Worm (Caenorhabditis elegans): ENCODE measurements around the gene Y94H6A.7.
A peak's percentile ranks its signal among the peaks of the same experiment; 100 is the strongest.

Gene Y94H6A.7

DNA sequence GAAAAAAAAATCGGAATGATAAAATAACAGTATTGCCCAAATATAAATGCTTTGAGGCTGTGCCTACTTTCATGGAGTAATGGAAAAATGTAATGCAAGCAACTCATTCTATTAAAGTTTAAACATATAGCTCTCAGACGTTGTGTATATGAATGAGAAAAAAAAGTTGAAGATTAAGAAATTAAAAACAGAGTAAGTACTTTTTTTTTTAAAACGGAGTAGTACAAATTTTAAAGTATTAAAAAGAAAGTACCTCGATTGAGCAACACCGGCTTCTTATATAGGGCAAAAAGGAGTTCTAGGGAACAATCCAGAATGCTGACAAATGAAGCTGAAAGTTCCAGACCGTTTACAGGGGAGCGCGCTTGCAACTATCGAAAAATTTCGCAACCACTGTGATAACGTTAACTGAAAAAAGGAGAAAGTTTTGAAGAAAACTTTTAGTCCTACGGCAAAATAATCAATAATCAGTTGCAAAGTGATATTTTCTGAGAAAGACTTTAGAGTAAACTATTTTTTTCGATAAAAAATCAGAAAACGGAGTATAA is 5.2 kb downstream of the Y94H6A.7 start (continued):
- TF ChIP-seq hlh-11 (tag; optimal IDR thresholded peaks at IDR 0.05) (peak; percentile 31), egl-43 (GFP tag; IDR thresholded peaks at IDR 0.05) (no peak), nhr-10 (tag; optimal IDR thresholded peaks at IDR 0.05) (no peak), F37D6.2 (tag; optimal IDR thresholded peaks at IDR 0.05) (no peak), D1046.2 (GFP tag; IDR thresholded peaks at IDR 0.05) (no peak), Y48G9A.11 (GFP tag; IDR thresholded peaks at IDR 0.05) (no peak), nhr-77 (tag; optimal IDR thresholded peaks at IDR 0.05) (peak; percentile 4), hlh-30 (tag; optimal IDR thresholded peaks at IDR 0.05; ENCODE audit: insufficient read depth) (peak; percentile 29), zip-2 (tag; optimal IDR thresholded peaks at IDR 0.05) (peak; percentile 71), lin-13 (GFP tag; optimal IDR thresholded peaks at IDR 0.05) (peak; percentile 77), jun-1 (tag; optimal IDR thresholded peaks at IDR 0.05) (no peak), ama-1 (optimal IDR thresholded peaks at IDR 0.05) (no peak), dve-1 (tag; optimal IDR thresholded peaks at IDR 0.05; ENCODE audit: insufficient read depth) (peak; percentile 92), egl-27 (tag; optimal IDR thresholded peaks at IDR 0.05) (no peak), spr-3 (GFP tag; optimal IDR thresholded peaks at IDR 0.05) (no peak), mxl-3 (GFP tag; optimal IDR thresholded peaks at IDR 0.05) (no peak)

DNA sequence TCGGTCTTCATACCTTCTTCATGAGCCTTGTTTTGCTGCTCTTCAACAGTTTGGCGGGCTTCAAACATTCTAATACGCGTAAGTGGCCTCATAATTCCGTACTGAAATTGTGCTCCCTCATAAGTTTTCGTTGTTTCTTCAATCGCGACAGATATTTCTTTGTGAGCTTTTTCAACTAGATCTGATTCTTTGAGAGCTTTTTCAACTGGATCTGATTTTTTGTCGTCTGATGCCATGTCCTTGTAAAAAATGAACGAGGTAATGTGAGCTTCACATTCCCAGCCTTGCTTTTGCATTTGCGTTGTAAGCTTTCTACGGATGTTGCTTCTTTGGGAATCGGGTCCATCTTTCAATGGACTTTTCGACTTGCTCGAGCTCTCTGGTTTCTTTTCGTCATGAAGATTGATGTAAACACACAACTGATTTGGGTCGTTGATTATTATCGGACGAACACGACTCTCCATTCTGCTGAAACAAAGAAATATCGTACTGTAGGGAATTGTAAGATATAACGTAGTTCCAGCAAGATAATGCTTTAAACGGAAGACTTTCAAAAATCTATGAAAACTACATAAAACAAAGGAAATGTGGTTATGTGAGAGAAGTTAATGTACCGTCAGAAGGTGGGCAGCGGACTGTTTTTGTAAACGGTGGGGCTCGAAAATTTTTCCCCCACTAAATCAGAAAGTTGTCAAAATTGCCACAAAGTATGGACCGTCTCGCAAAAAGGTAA is 6.0 kb downstream of the Y94H6A.7 start, which contains the start of gene Y94H6A.10:
Gene Y94H6A.10, minus strand, starts transcription at position 464 of the 733 bp plus-strand sequence.
- 0 out of 2 replicates have a peak, but pooled peaks have one; percentile 7 for TF ChIP-seq arid-1 (GFP tag; conservative IDR thresholded peaks at IDR 0.05)
- TF ChIP-seq dpl-1 (GFP tag; optimal IDR thresholded peaks at IDR 0.05), result no peak
- TF ChIP-seq Y75B8A.6 (GFP tag; IDR thresholded peaks at IDR 0.05), result no peak
- 0 out of 2 replicates have a peak, but pooled peaks have one; percentile 26 for TF ChIP-seq egl-43 (GFP tag; IDR thresholded peaks at IDR 0.05)
- no peak for TF ChIP-seq daf-16 (GFP tag; optimal IDR thresholded peaks at IDR 0.05)
- peak; percentile 18 for TF ChIP-seq daf-16 (tag; optimal IDR thresholded peaks at IDR 0.05)
- TF ChIP-seq unc-62 (GFP tag; optimal IDR thresholded peaks at IDR 0.05 in 1 of 2), result peak in 1 of 2 experiments; percentile 72
- no peak for TF ChIP-seq unc-62 (tag; optimal IDR thresholded peaks at IDR 0.05)
- no peak for TF ChIP-seq aly-2 (tag; optimal IDR thresholded peaks at IDR 0.05)
- TF ChIP-seq ama-1 (optimal IDR thresholded peaks at IDR 0.05), result peak; percentile 79
- peak; percentile 97 for TF ChIP-seq aha-1 (tag)
- TF ChIP-seq lin-13 (GFP tag; optimal IDR thresholded peaks at IDR 0.05), result peak; percentile 44

DNA sequence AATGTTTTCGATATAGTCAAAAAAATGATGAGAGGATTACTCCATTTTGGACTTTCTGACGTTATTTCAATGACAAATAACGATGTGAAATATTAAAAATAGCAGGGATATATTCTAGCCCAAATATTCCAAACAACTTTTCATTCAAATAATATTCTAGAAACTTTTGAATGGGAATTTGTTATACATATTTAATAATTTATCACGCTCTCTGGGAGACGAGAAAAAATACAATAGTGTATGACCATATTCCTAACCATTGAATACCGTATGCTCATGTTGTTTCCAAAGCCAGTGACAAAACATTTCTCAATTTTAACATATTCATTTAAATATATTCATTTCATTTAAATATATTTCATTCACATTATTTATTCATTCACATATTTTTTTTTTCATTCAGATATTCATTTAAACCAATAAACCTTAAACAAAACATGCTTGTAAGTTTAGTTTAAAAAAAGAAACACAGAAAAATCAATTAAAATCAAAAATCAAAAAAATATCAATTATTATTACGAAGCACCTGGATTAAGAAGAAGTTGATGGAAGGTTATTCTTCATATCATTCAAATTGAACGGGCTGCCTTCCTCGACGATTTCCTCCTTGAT is 6.7 kb downstream of the Y94H6A.7 start:
- no peak for TF ChIP-seq pqm-1 (tag; optimal IDR thresholded peaks at IDR 0.05)
- peak; percentile 84 for TF ChIP-seq Y105C5A.15 (GFP tag; IDR thresholded peaks at IDR 0.05)
- TF ChIP-seq lin-38 (GFP tag; IDR thresholded peaks at IDR 0.05), result peak; percentile 67
- peak; percentile 66 for TF ChIP-seq nhr-102 (tag; optimal IDR thresholded peaks at IDR 0.05)
- TF ChIP-seq nhr-76 (tag; optimal IDR thresholded peaks at IDR 0.05), result no peak
- TF ChIP-seq dve-1 (tag; optimal IDR thresholded peaks at IDR 0.05; ENCODE audit: insufficient read depth), result peak; percentile 92
- TF ChIP-seq zfp-2 (tag; optimal IDR thresholded peaks at IDR 0.05), result no peak
- TF ChIP-seq set-16 (GFP tag; IDR thresholded peaks at IDR 0.05), result no peak
- no peak for TF ChIP-seq daf-8 (GFP tag; IDR thresholded peaks at IDR 0.05)
- no peak for TF ChIP-seq R02D3.7 (tag; optimal IDR thresholded peaks at IDR 0.05)
- TF ChIP-seq hlh-30 (tag; optimal IDR thresholded peaks at IDR 0.05; ENCODE audit: insufficient read depth), result peak; percentile 27
- no peak for TF ChIP-seq egl-43 (GFP tag; IDR thresholded peaks at IDR 0.05)
- no peak for TF ChIP-seq nhr-6 (tag; optimal IDR thresholded peaks at IDR 0.05)
- TF ChIP-seq duxl-1 (tag; optimal IDR thresholded peaks at IDR 0.05; ENCODE audit: poor library complexity), result no peak
- peak; percentile 62 for TF ChIP-seq lim-7 (GFP tag; IDR thresholded peaks at IDR 0.05)
- TF ChIP-seq lin-15B (tag; optimal IDR thresholded peaks at IDR 0.05), result no peak
- TF ChIP-seq saeg-2 (GFP tag; IDR thresholded peaks at IDR 0.05), result 0 out of 2 replicates have a peak, but pooled peaks have one; percentile 16
- no peak for TF ChIP-seq spr-3 (GFP tag; optimal IDR thresholded peaks at IDR 0.05)
- TF ChIP-seq ztf-11 (tag; optimal IDR thresholded peaks at IDR 0.05), result no peak
- TF ChIP-seq tag-97 (GFP tag; IDR thresholded peaks at IDR 0.05), result no peak
- TF ChIP-seq ztf-7 (tag; optimal IDR thresholded peaks at IDR 0.05), result no peak
- no peak for TF ChIP-seq zip-2 (tag; optimal IDR thresholded peaks at IDR 0.05)
- 0 out of 2 replicates have a peak, but pooled peaks have one; percentile 57 for TF ChIP-seq tra-1 (GFP tag; IDR thresholded peaks at IDR 0.05)
- no peak for TF ChIP-seq attf-4 (tag; optimal IDR thresholded peaks at IDR 0.05)
- no peak for TF ChIP-seq F26F4.8 (GFP tag; conservative IDR thresholded peaks at IDR 0.05)
- no peak for TF ChIP-seq ces-1 (GFP tag; optimal IDR thresholded peaks at IDR 0.05)
- TF ChIP-seq zag-1 (tag; optimal IDR thresholded peaks at IDR 0.05), result no peak

All from whole organism, L4 larva.